Fruit fly (Drosophila melanogaster): ENCODE data around the gene Gr93b.

Gr93b gene

DNA sequence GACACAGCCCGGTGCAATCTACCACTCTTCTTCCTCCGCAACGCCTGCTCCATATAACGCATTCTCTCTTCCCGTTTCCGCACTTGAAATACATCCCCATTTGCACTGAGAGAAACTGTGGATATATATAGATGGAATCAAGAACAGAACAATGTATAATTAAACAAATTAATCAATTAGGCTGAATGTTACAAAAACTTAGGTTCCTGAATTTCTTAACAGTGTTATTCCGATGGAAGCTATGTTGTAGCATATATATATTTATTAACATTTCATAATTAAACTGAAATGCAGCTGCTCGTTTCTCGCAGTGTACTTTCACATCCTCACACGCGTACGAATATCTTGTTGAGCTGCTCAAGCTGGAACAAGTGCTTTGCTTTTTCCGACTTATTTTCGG lies 15.9 kb upstream of the Gr93b start (continued):
- TF ChIP-seq CG16863 (GFP tag; optimal IDR thresholded peaks at IDR 0.05) = no peak
- peak; percentile 12 for TF ChIP-seq Nf-YB (GFP tag; optimal IDR thresholded peaks at IDR 0.05)
- TF ChIP-seq CG12769 (tag; optimal IDR thresholded peaks at IDR 0.05) = peak; percentile 14
- no peak for TF ChIP-seq CkIIα-i1 (GFP tag; IDR thresholded peaks at IDR 0.05)
- no peak for TF ChIP-seq Mes4 (GFP tag; optimal IDR thresholded peaks at IDR 0.05)
- peak; percentile 63 for TF ChIP-seq CG9727 (GFP tag; optimal IDR thresholded peaks at IDR 0.05)
- no peak for TF ChIP-seq CG4707 (GFP tag; optimal IDR thresholded peaks at IDR 0.05)
- TF ChIP-seq otp (GFP tag; IDR thresholded peaks at IDR 0.05) = 0 out of 3 replicates have a peak, but pooled peaks have one; percentile 35
- TF ChIP-seq MTF-1 (GFP tag; optimal IDR thresholded peaks at IDR 0.05; ENCODE audit: borderline replicate concordance) = no peak
- no peak for TF ChIP-seq peb (GFP tag; IDR thresholded peaks at IDR 0.05)
- TF ChIP-seq ham (GFP tag; IDR thresholded peaks at IDR 0.05) = no peak
- TF ChIP-seq ranshi (GFP tag; IDR thresholded peaks at IDR 0.05) = no peak
- peak; percentile 20; the same call in 1 of the 2 replicates for TF ChIP-seq sisA (GFP tag; IDR thresholded peaks at IDR 0.05)
- no peak for TF ChIP-seq CG7745 (tag; optimal IDR thresholded peaks at IDR 0.05)
- TF ChIP-seq unpg (GFP tag; optimal IDR thresholded peaks at IDR 0.05) = peak; percentile 57
- TF ChIP-seq CG8089 (GFP tag; optimal IDR thresholded peaks at IDR 0.05) = no peak
- no peak for TF ChIP-seq sug (tag; optimal IDR thresholded peaks at IDR 0.05)
- no peak for TF ChIP-seq Deaf1 (tag; optimal IDR thresholded peaks at IDR 0.05)
- TF ChIP-seq gsb (GFP tag; IDR thresholded peaks at IDR 0.05) = no peak
- no peak for TF ChIP-seq ssp (GFP tag; IDR thresholded peaks at IDR 0.05)
- no peak for TF ChIP-seq Elba2 (GFP tag; optimal IDR thresholded peaks at IDR 0.05)
- no peak for TF ChIP-seq CG1024 (GFP tag; IDR thresholded peaks at IDR 0.05)
- TF ChIP-seq CG10462 (GFP tag; optimal IDR thresholded peaks at IDR 0.05) = peak; percentile 1
- no peak for TF ChIP-seq trh (GFP tag; optimal IDR thresholded peaks at IDR 0.05)
- peak; percentile 38 for TF ChIP-seq Sox100B (GFP tag; optimal IDR thresholded peaks at IDR 0.05)
- TF ChIP-seq CG15601 (tag; optimal IDR thresholded peaks at IDR 0.05) = peak; percentile 28
- TF ChIP-seq HLHmδ (GFP tag; optimal IDR thresholded peaks at IDR 0.05) = no peak
- no peak for TF ChIP-seq CG12299 (tag; optimal IDR thresholded peaks at IDR 0.05)
- peak; percentile 79 for TF ChIP-seq CG17829 (tag; optimal IDR thresholded peaks at IDR 0.05)
- no peak for TF ChIP-seq CG16779 (GFP tag; IDR thresholded peaks at IDR 0.05)
- no peak for TF ChIP-seq Mrtf (GFP tag; IDR thresholded peaks at IDR 0.05)
- peak; percentile 57; the same call in 2 of the 3 replicates for TF ChIP-seq ci (GFP tag; IDR thresholded peaks at IDR 0.05)
- no peak; the same call in 1 of the 2 replicates for TF ChIP-seq esg (GFP tag; conservative IDR thresholded peaks at IDR 0.05)
- TF ChIP-seq CrebB (tag; optimal IDR thresholded peaks at IDR 0.05) = no peak
- no peak for TF ChIP-seq luna (GFP tag; optimal IDR thresholded peaks at IDR 0.05)
- TF ChIP-seq disco-r (GFP tag; optimal IDR thresholded peaks at IDR 0.05) = no peak
- no peak for TF ChIP-seq h (optimal IDR thresholded peaks at IDR 0.05)
- no peak for TF ChIP-seq CG10543 (GFP tag; optimal IDR thresholded peaks at IDR 0.05)
- no peak for TF ChIP-seq sr (GFP tag; IDR thresholded peaks at IDR 0.05)
- no peak for TF ChIP-seq Adf1 (GFP tag; IDR thresholded peaks at IDR 0.05)
- no peak for TF ChIP-seq CG4360 (GFP tag; IDR thresholded peaks at IDR 0.05)
- TF ChIP-seq vfl (GFP tag; optimal IDR thresholded peaks at IDR 0.05) = no peak
- no peak for TF ChIP-seq amos (GFP tag; IDR thresholded peaks at IDR 0.05; ENCODE audit: partially characterized antibody)
- TF ChIP-seq Asciz (GFP tag; optimal IDR thresholded peaks at IDR 0.05) = peak; percentile 46
- no peak for TF ChIP-seq p53 (GFP tag; optimal IDR thresholded peaks at IDR 0.05)
- peak; percentile 41 for TF ChIP-seq CG17385 (GFP tag; optimal IDR thresholded peaks at IDR 0.05)
- peak; percentile 91 for TF ChIP-seq sens (GFP tag)
- TF ChIP-seq Side (GFP tag; optimal IDR thresholded peaks at IDR 0.05) = peak; percentile 21
- TF ChIP-seq dan (GFP tag; IDR thresholded peaks at IDR 0.05) = no peak
- no peak for TF ChIP-seq sima (GFP tag; optimal IDR thresholded peaks at IDR 0.05)
- TF ChIP-seq CG14860 (GFP tag; IDR thresholded peaks at IDR 0.05; ENCODE audit: partially characterized antibody) = no peak
- TF ChIP-seq az2 (GFP tag; optimal IDR thresholded peaks at IDR 0.05) = peak; percentile 60
- TF ChIP-seq br (optimal IDR thresholded peaks at IDR 0.05) = no peak
